Worm (Caenorhabditis elegans): Measurements from ENCODE around the gene galt-1.
A peak's percentile ranks its signal among the peaks of the same experiment; 100 is the strongest.

galt-1 gene

ce11 chrV:5939503-5940072, 8.9 kb downstream of the galt-1 start, which contains the start of gene syf-3:
Gene syf-3, plus strand, starts transcription at chrV:5940022.
- no peak for TF ChIP-seq zag-1 (tag; optimal IDR thresholded peaks at IDR 0.05)
- no peak for TF ChIP-seq ceh-28 (tag; optimal IDR thresholded peaks at IDR 0.05)
- peak; percentile 41 for TF ChIP-seq lin-15B (tag; optimal IDR thresholded peaks at IDR 0.05)
- TF ChIP-seq nhr-77 (tag; optimal IDR thresholded peaks at IDR 0.05): no peak
- TF ChIP-seq fos-1 (tag; optimal IDR thresholded peaks at IDR 0.05): no peak
- peak; percentile 69 for TF ChIP-seq hmg-11 (tag; optimal IDR thresholded peaks at IDR 0.05)
- TF ChIP-seq skn-1 (tag; optimal IDR thresholded peaks at IDR 0.05): no peak
- TF ChIP-seq jun-1 (tag; optimal IDR thresholded peaks at IDR 0.05): peak; percentile 7
- no peak for TF ChIP-seq ztf-11 (tag; optimal IDR thresholded peaks at IDR 0.05)
- peak; percentile 52 for TF ChIP-seq nfya-1 (tag; optimal IDR thresholded peaks at IDR 0.05; ENCODE audit: insufficient read depth)
- TF ChIP-seq pha-4 (tag; optimal IDR thresholded peaks at IDR 0.05): peak; percentile 63
- no peak for TF ChIP-seq ama-1 (optimal IDR thresholded peaks at IDR 0.05)
- TF ChIP-seq R02D3.7 (tag; optimal IDR thresholded peaks at IDR 0.05): peak; percentile 83
- TF ChIP-seq nhr-25 (tag; optimal IDR thresholded peaks at IDR 0.05): no peak
- TF ChIP-seq sea-2 (GFP tag; optimal IDR thresholded peaks at IDR 0.05): no peak

DNA sequence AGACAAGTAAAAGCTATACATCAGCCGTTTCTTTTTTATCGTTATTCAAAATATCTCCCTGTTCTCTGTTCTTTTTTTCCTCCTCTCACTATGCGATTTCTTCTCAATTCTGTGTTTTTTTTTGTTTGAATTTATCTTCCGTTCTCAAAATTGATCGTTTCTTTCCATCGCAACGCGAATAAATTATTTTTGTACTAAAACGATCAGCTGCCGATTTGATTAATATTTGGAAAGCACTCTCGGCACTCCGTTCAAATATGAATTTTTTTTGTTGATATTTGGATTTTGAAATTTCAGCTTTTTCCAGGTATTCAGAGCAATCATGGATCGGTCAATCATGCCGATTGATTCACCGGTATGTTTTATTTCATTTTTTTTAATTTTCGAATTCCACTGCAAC, 12.5 kb downstream of the galt-1 start, which contains the start of gene pst-1:
TSS of gene pst-1 (plus strand) at position 301 of the 400 bp plus-strand sequence.
- TF ChIP-seq fkh-2 (tag; optimal IDR thresholded peaks at IDR 0.05) (no peak), hmg-11 (tag; optimal IDR thresholded peaks at IDR 0.05) (no peak), ceh-82 (tag; optimal IDR thresholded peaks at IDR 0.05) (no peak)

DNA sequence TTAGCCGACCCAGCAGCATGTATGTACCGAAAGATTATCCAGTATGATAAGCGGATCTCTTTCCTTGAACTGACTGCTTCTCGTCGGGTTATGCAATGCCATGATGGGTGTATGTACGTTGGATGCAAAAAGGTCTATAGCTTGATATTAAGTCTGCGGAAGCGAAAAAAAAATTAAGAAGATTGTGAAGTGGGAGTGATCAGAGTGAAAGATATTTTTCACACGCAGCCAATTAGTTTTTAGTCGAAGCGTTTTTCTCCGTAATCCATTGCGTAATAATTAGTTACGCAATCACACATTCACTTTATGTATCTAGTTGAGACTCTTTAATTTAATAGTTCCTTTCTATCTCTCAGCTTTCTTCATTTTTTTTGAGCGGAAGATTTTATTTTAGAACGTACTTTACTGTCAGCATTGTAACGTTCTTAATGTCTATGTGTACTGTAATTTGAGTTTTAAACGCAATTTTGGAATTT, 19.0 kb downstream of the galt-1 start:
- TF ChIP-seq nhr-28 (tag; optimal IDR thresholded peaks at IDR 0.05) (no peak), elt-1 (tag; optimal IDR thresholded peaks at IDR 0.05) (peak; percentile 7), ztf-4 (tag; optimal IDR thresholded peaks at IDR 0.05) (no peak), lsy-12 (tag; optimal IDR thresholded peaks at IDR 0.05) (no peak), skn-1 (tag; optimal IDR thresholded peaks at IDR 0.05) (no peak), fos-1 (tag; optimal IDR thresholded peaks at IDR 0.05) (no peak)

- no peak for TF ChIP-seq sea-2 (GFP tag; optimal IDR thresholded peaks at IDR 0.05)
- no peak for TF ChIP-seq lin-15B (tag; optimal IDR thresholded peaks at IDR 0.05)
- no peak for TF ChIP-seq eor-1 (tag; optimal IDR thresholded peaks at IDR 0.05)
- no peak for TF ChIP-seq pha-4 (tag; optimal IDR thresholded peaks at IDR 0.05)
- no peak for TF ChIP-seq snpc-4 (tag; optimal IDR thresholded peaks at IDR 0.05)
- no peak for TF ChIP-seq ceh-28 (tag; optimal IDR thresholded peaks at IDR 0.05)
Observed at ce11 chrV:5951133-5951532, 20.4 kb downstream of the galt-1 start, which contains the start of gene M03F8.1. Gene M03F8.1, plus strand, starts transcription at chrV:5951433.

DNA sequence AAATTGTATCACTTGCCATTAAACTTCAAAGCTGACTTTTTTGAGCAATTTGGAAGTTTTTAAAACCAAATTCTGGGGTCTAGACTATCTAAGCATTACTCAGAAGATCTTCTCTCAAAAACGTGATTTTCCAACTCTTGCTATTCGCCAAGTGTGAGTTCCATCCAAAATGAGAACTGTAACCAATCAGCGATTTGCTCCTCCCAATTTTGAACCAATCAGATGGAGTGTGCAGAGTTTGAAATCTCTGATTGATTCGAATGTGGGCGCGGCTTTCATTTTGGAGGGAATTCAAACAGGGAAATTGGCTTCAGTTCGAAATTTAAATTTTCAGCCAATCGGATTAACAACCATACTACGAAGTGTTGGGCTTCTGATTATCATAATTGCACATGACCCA, 22.4 kb downstream of the galt-1 start:
- TF ChIP-seq ztf-11 (tag; optimal IDR thresholded peaks at IDR 0.05) (no peak), nfya-1 (tag; optimal IDR thresholded peaks at IDR 0.05; ENCODE audit: insufficient read depth) (peak; percentile 88)

DNA sequence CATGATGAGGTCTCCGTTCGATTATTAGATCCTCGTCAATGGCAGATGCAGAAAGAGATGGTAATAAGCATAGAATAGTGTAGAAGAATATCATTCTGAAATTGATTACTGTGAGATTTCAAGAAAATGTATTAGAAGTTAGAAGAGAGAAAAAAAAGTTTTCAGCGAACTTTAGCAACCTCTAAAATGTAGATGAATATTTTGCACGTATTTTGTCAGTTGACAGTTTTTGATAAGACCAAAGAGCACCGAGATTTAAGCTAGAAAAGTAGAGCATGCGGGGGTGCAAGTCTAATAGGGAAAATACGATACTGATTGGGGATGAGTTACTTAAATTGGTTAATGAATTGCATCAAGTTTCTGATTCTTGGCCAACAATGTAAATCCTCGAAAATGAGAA, 24.0 kb downstream of the galt-1 start, which contains the start of gene M03F8.6:
TSS of gene M03F8.6 (minus strand) at position 101 of the 400 bp plus-strand sequence.
- no peak for TF ChIP-seq nhr-23 (tag; optimal IDR thresholded peaks at IDR 0.05)
- TF ChIP-seq ceh-82 (tag; optimal IDR thresholded peaks at IDR 0.05): no peak
- no peak for TF ChIP-seq elt-1 (tag; optimal IDR thresholded peaks at IDR 0.05)
- no peak for TF ChIP-seq eor-1 (tag; optimal IDR thresholded peaks at IDR 0.05)

DNA sequence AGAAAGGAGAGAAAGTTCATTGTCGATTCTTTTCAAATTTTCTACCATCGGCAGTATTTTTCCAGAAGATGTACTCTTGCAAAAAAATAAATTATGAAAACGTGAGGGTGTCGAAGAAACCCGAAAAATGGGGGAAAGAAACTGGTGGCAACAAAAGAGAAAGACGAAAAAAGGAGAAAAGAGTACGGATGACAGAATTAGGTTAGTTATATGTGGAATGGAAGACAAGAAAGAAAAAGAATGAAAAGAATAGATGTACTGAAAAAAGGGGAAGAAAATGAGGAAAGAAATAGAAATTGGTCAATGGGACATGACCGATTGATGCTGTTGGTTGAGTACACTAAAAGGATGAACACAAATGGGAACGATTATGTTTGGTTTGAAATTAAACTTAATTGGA, 24.9 kb downstream of the galt-1 start:
- no peak for TF ChIP-seq sea-2 (GFP tag; optimal IDR thresholded peaks at IDR 0.05)
- TF ChIP-seq fkh-10 (GFP tag; optimal IDR thresholded peaks at IDR 0.05): no peak

DNA sequence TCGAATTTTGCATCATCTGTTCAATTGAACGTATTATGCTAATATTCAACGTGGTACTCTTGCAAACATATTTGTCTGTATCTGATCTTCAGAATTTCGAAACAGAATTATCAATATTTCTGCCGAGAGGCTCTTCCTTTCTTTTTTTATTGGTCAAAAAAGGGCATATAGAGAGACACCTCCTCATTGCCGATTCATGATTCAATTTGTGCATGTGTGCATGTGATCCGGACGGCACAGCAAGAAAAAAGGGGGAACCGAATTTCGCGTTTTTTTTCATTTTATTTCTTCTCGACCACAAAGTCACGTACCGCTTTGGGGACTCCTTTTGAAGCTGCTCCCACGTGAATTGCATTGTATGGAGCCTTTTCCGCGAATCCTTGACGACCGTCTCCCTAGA, 30.8 kb downstream of the galt-1 start, which contains the start of gene mcp-1:
TSS of gene mcp-1 (plus strand) at position 292 of the 400 bp plus-strand sequence.
- TF ChIP-seq nfya-1 (tag; optimal IDR thresholded peaks at IDR 0.05; ENCODE audit: insufficient read depth) (peak; percentile 26), fkh-10 (GFP tag; optimal IDR thresholded peaks at IDR 0.05) (peak; percentile 83), mdl-1 (tag; optimal IDR thresholded peaks at IDR 0.05) (no peak)
